Fruit fly (Drosophila melanogaster) whole organism, embryonic: Measurements from ENCODE around the gene fzy.

ENCODE experiments used
- CG10565 ChIP-seq: fragments of 200-800 bp; sonication (Bioruptor generic); optimal IDR thresholded peaks from 3 replicates; lab custom pipeline; 2016; ENCODE audit warnings: missing biosample characterization, mild to moderate bottlenecking, missing genetic modification characterization
- CG10959 ChIP-seq: fragments of 200-800 bp; sonication (Bioruptor generic); IDR thresholded peaks from 2 replicates; pipeline ENCODE4 v1.3.6; 2022; ENCODE audit warnings: missing biosample characterization, missing genetic modification characterization
- CG11504 ChIP-seq: fragments of 200-800 bp; sonication (Bioruptor generic); optimal IDR thresholded peaks from 3 replicates; lab custom pipeline; 2019; ENCODE audit warnings: missing biosample characterization, mild to moderate bottlenecking, missing genetic modification characterization, moderate library complexity
- CG12744 ChIP-seq: fragments of 200-800 bp; sonication (Bioruptor generic); optimal IDR thresholded peaks from 2 replicates; lab custom pipeline; 2016; ENCODE audit warnings: missing biosample characterization, missing genetic modification characterization
- CG14965 ChIP-seq: fragments of 200-800 bp; sonication (Bioruptor generic); optimal IDR thresholded peaks from 2 replicates; lab custom pipeline; 2016; ENCODE audit warnings: missing biosample characterization, missing genetic modification characterization, borderline replicate concordance
- CG1529 ChIP-seq: fragments of 200-800 bp; sonication (Bioruptor generic); optimal IDR thresholded peaks from 3 replicates; lab custom pipeline; 2018; ENCODE audit warnings: missing biosample characterization, missing genetic modification characterization
- CG15696 ChIP-seq: fragments of 200-800 bp; sonication (Bioruptor generic); optimal IDR thresholded peaks from 2 replicates; lab custom pipeline; 2019; ENCODE audit warnings: missing biosample characterization, mild to moderate bottlenecking, missing genetic modification characterization, moderate library complexity
- CG17829 ChIP-seq: fragments of 200-800 bp; optimal IDR thresholded peaks from 2 replicates; lab custom pipeline; 2019; ENCODE audit warnings: missing biosample characterization, mild to moderate bottlenecking, missing genetic modification characterization, moderate library complexity
- CG1792 ChIP-seq: fragments of 200-800 bp; sonication (Bioruptor generic); optimal IDR thresholded peaks from 2 replicates; lab custom pipeline; 2016; ENCODE audit warnings: missing biosample characterization, missing genetic modification characterization
- CG18764 ChIP-seq: fragments of 200-800 bp; sonication (Bioruptor generic); optimal IDR thresholded peaks from 3 replicates; lab custom pipeline; 2016; ENCODE audit warnings: missing biosample characterization, missing genetic modification characterization
- CG2202 ChIP-seq: fragments of 200-800 bp; sonication (Bioruptor generic); optimal IDR thresholded peaks from 2 replicates; lab custom pipeline; 2018; ENCODE audit warnings: missing biosample characterization, mild to moderate bottlenecking, missing genetic modification characterization
- CG30403 ChIP-seq: fragments of 200-800 bp; sonication (Bioruptor generic); optimal IDR thresholded peaks from 3 replicates; lab custom pipeline; 2016; ENCODE audit warnings: missing biosample characterization, missing genetic modification characterization
- CG3065 ChIP-seq: fragments of 200-800 bp; sonication (Bioruptor generic); optimal IDR thresholded peaks from 2 replicates; lab custom pipeline; 2016; ENCODE audit warnings: missing biosample characterization, missing genetic modification characterization
- CG3838 ChIP-seq: fragments of 200-800 bp; sonication (Bioruptor generic); optimal IDR thresholded peaks from 3 replicates; lab custom pipeline; 2016; ENCODE audit warnings: missing biosample characterization, missing genetic modification characterization
- CG4404 ChIP-seq: fragments of 200-800 bp; sonication (Bioruptor generic); IDR thresholded peaks from 2 replicates; pipeline ENCODE4 v1.3.6; 2022; ENCODE audit warnings: missing biosample characterization, missing genetic modification characterization
- CG8359 ChIP-seq: fragments of 200-800 bp; sonication (Bioruptor generic); optimal IDR thresholded peaks from 2 replicates; lab custom pipeline; 2017; ENCODE audit warnings: missing biosample characterization, mild to moderate bottlenecking, missing genetic modification characterization, borderline replicate concordance
- CG8765 ChIP-seq: fragments of 200-800 bp; sonication (Bioruptor generic); IDR thresholded peaks from 2 replicates; pipeline ENCODE4 v1.3.6; 2022; ENCODE audit warnings: missing biosample characterization, missing genetic modification characterization
- CkIIα-i1 ChIP-seq: fragments of 200-800 bp; sonication (Bioruptor generic); IDR thresholded peaks from 2 replicates; pipeline ENCODE4 v1.3.6; 2022; ENCODE audit warnings: missing biosample characterization, missing genetic modification characterization
- CoRest ChIP-seq: fragments of 200-800 bp; sonication (Bioruptor generic); optimal IDR thresholded peaks from 3 replicates; lab custom pipeline; 2018; ENCODE audit warnings: missing biosample characterization, mild to moderate bottlenecking, missing genetic modification characterization, moderate library complexity
- Dek ChIP-seq: fragments of 200-800 bp; sonication (Bioruptor generic); optimal IDR thresholded peaks from 3 replicates; lab custom pipeline; 2019; ENCODE audit warnings: missing biosample characterization, mild to moderate bottlenecking, missing genetic modification characterization, moderate library complexity
- Dref ChIP-seq: fragments of 200-800 bp; sonication (Bioruptor generic); IDR thresholded peaks from 2 replicates; pipeline ENCODE4 v1.3.6; 2022; ENCODE audit warnings: missing biosample characterization, missing genetic modification characterization
- Gsc ChIP-seq: fragments of 200-800 bp; sonication (Bioruptor generic); IDR thresholded peaks from 2 replicates; pipeline ENCODE4 v1.3.6; 2022; ENCODE audit warnings: missing biosample characterization, missing genetic modification characterization
- Hey ChIP-seq: fragments of 200-800 bp; sonication (Bioruptor generic); optimal IDR thresholded peaks from 3 replicates; lab custom pipeline; 2018; ENCODE audit warnings: missing biosample characterization, mild to moderate bottlenecking, missing genetic modification characterization
- MBD-R2 ChIP-seq: fragments of 200-800 bp; sonication (Bioruptor generic); IDR thresholded peaks from 2 replicates; pipeline ENCODE4 v1.3.6; 2022; ENCODE audit warnings: missing biosample characterization, missing genetic modification characterization
- Mes4 ChIP-seq: fragments of 200-800 bp; sonication (Bioruptor generic); optimal IDR thresholded peaks from 2 replicates; lab custom pipeline; 2016; ENCODE audit warnings: missing biosample characterization, missing genetic modification characterization
- NC2α ChIP-seq: fragments of 200-800 bp; sonication (Bioruptor generic); optimal IDR thresholded peaks from 2 replicates; lab custom pipeline; 2016; ENCODE audit warnings: missing biosample characterization, missing genetic modification characterization
- NfI ChIP-seq: fragments of 200-800 bp; sonication (Bioruptor generic); optimal IDR thresholded peaks from 3 replicates; lab custom pipeline; 2018; ENCODE audit warnings: missing biosample characterization, mild to moderate bottlenecking, missing genetic modification characterization, moderate library complexity
- Opbp ChIP-seq: fragments of 200-800 bp; sonication (Bioruptor generic); IDR thresholded peaks from 3 replicates; pipeline ENCODE4 v1.3.6; 2022; ENCODE audit warnings: missing biosample characterization, missing genetic modification characterization; ENCODE audit not compliant: partially characterized antibody
- Rx ChIP-seq: fragments of 200-800 bp; sonication (Bioruptor generic); IDR thresholded peaks from 2 replicates; pipeline ENCODE4 v1.3.6; 2022; ENCODE audit warnings: missing biosample characterization, missing genetic modification characterization
- Sry-δ ChIP-seq: fragments of 200-800 bp; sonication (Bioruptor generic); optimal IDR thresholded peaks from 2 replicates; lab custom pipeline; 2016; ENCODE audit warnings: missing biosample characterization, missing genetic modification characterization
- bab2 ChIP-seq: fragments of 200-800 bp; sonication (Bioruptor generic); optimal IDR thresholded peaks from 2 replicates; lab custom pipeline; 2016; ENCODE audit warnings: missing biosample characterization, missing genetic modification characterization
- cg ChIP-seq: fragments of 200-800 bp; sonication (Bioruptor generic); optimal IDR thresholded peaks from 3 replicates; lab custom pipeline; 2019; ENCODE audit warnings: missing biosample characterization, mild to moderate bottlenecking, missing genetic modification characterization, moderate library complexity
- chn ChIP-seq: fragments of 200-800 bp; sonication (Bioruptor generic); optimal IDR thresholded peaks from 2 replicates; lab custom pipeline; 2016; ENCODE audit warnings: missing biosample characterization, missing genetic modification characterization
- dan ChIP-seq: fragments of 200-800 bp; sonication (Bioruptor generic); IDR thresholded peaks from 2 replicates; pipeline ENCODE4 v1.3.6; 2022; ENCODE audit warnings: missing biosample characterization, missing genetic modification characterization
- eve ChIP-seq, 2 experiments: fragments of >200 bp; optimal IDR thresholded peaks; 2 replicates each; lab custom pipeline; 2017; ENCODE audit warnings: missing biosample characterization in 2 of 2, missing genetic modification characterization in 2 of 2
- gt ChIP-seq: fragments of 200-800 bp; sonication (Bioruptor generic); IDR thresholded peaks from 2 replicates; pipeline ENCODE4 v1.3.6; 2022; ENCODE audit warnings: missing biosample characterization, missing genetic modification characterization
- h ChIP-seq: fragments of >200 bp; optimal IDR thresholded peaks from 2 replicates; lab custom pipeline; 2017
- ind ChIP-seq: fragments of 200-800 bp; sonication (Bioruptor generic); optimal IDR thresholded peaks from 3 replicates; lab custom pipeline; 2016; ENCODE audit warnings: missing biosample characterization, missing genetic modification characterization
- kni ChIP-seq: fragments of 200-800 bp; sonication (Bioruptor generic); optimal IDR thresholded peaks from 3 replicates; lab custom pipeline; 2017; ENCODE audit warnings: mild to moderate bottlenecking, missing biosample characterization, missing genetic modification reagents, missing genetic modification characterization
- lilli ChIP-seq: fragments of 200-800 bp; sonication (Bioruptor generic); optimal IDR thresholded peaks from 3 replicates; lab custom pipeline; 2016; ENCODE audit warnings: missing biosample characterization, missing genetic modification characterization
- row ChIP-seq: fragments of 200-800 bp; sonication (Bioruptor generic); IDR thresholded peaks from 3 replicates; pipeline ENCODE4 v1.3.6; 2022; ENCODE audit warnings: missing biosample characterization, missing genetic modification characterization
- sens ChIP-seq: fragments of 200-800 bp; sonication (Bioruptor generic); peaks from one replicate; lab custom pipeline; 2016; ENCODE audit warnings: missing biosample characterization, missing genetic modification characterization
- sima ChIP-seq: fragments of 200-800 bp; sonication (Bioruptor generic); optimal IDR thresholded peaks from 2 replicates; lab custom pipeline; 2016; ENCODE audit warnings: missing biosample characterization, missing genetic modification characterization
- tll ChIP-seq, 2 experiments: fragments of 200-800 bp in 1 of 2; fragments of >200 bp in 1 of 2; sonication (Bioruptor generic) in 1 of 2; optimal IDR thresholded peaks; 2 replicates each; lab custom pipeline; 2017 to 2019; ENCODE audit warnings: missing biosample characterization in 2 of 2, missing genetic modification characterization in 2 of 2, mild to moderate bottlenecking in 1 of 2, moderate library complexity in 1 of 2
- tna ChIP-seq: fragments of 200-800 bp; sonication (Bioruptor generic); IDR thresholded peaks from 2 replicates; pipeline ENCODE4 v1.3.6; 2022; ENCODE audit warnings: missing biosample characterization, missing genetic modification characterization; ENCODE audit not compliant: partially characterized antibody
- trem ChIP-seq: fragments of 200-800 bp; optimal IDR thresholded peaks from 3 replicates; lab custom pipeline; 2019; ENCODE audit warnings: missing biosample characterization, mild to moderate bottlenecking, missing genetic modification characterization, moderate library complexity
- tup ChIP-seq: fragments of 200-800 bp; sonication (Bioruptor generic); optimal IDR thresholded peaks from 2 replicates; lab custom pipeline; 2016; ENCODE audit warnings: missing biosample characterization, mild to moderate bottlenecking, missing genetic modification characterization, moderate library complexity
- unc-4 ChIP-seq: fragments of 200-800 bp; sonication (Bioruptor generic); IDR thresholded peaks from 2 replicates; pipeline ENCODE4 v1.3.6; 2022; ENCODE audit warnings: missing biosample characterization, missing genetic modification characterization; ENCODE audit not compliant: partially characterized antibody
- vnd ChIP-seq: fragments of 200-800 bp; sonication (Bioruptor generic); IDR thresholded peaks from 3 replicates; pipeline ENCODE4 v1.3.6; 2022; ENCODE audit warnings: missing biosample characterization, missing genetic modification characterization; ENCODE audit not compliant: partially characterized antibody
- zfh1 ChIP-seq: fragments of 200-800 bp; sonication (Bioruptor generic); IDR thresholded peaks from 3 replicates; pipeline ENCODE4 v1.3.6; 2022; ENCODE audit warnings: missing biosample characterization, missing genetic modification characterization

fzy gene

dm6 chr2L:16299466-16300311 is 11.1 kb upstream of the fzy start, which contains the start of the genes heix and CG17328 (continued):
- peak; percentile 49 for TF ChIP-seq CG18764 (GFP tag; lab: Kevin White, UChicago)
- no peak for TF ChIP-seq Dref
- no peak for TF ChIP-seq CG2202 (tag; lab: Kevin White, UChicago)
- TF ChIP-seq CG10959 (GFP tag; lab: Robert Waterston, UW): no peak
- no peak for TF ChIP-seq h (lab: Kevin White, UChicago)
- no peak for TF ChIP-seq Mes4 (GFP tag; lab: Kevin White, UChicago)
- 0 out of 3 replicates have a peak, but pooled peaks have one; percentile 24 for TF ChIP-seq Opbp (GFP tag; lab: Robert Waterston, UW)
- TF ChIP-seq tup (GFP tag; lab: Kevin White, UChicago): peak; percentile 18
- peak in 1 of 2 experiments; percentile 50 for TF ChIP-seq tll (GFP tag; optimal IDR thresholded peaks at IDR 0.05; lab: Kevin White, UChicago)
- peak; percentile 39 for TF ChIP-seq Sry-δ
- no peak for TF ChIP-seq kni (GFP tag; lab: Kevin White, UChicago)
- no peak for TF ChIP-seq CG3838 (GFP tag; lab: Kevin White, UChicago)
- peak; percentile 54 for TF ChIP-seq CG4404
- peak; percentile 66 for TF ChIP-seq trem (tag; lab: Kevin White, UChicago)
- peak; percentile 71 for TF ChIP-seq CG17829 (tag; lab: Kevin White, UChicago)
- TF ChIP-seq Rx (GFP tag; lab: Robert Waterston, UW): peak; percentile 52
- no peak for TF ChIP-seq CG11504 (tag; lab: Kevin White, UChicago)
- no peak for TF ChIP-seq CkIIα-i1 (GFP tag; lab: Robert Waterston, UW)
- no peak for TF ChIP-seq tna (GFP tag; lab: Robert Waterston, UW)
- TF ChIP-seq sima (GFP tag; lab: Kevin White, UChicago): no peak
- no peak for TF ChIP-seq Hey (tag; lab: Kevin White, UChicago)
- TF ChIP-seq NC2α (GFP tag; lab: Kevin White, UChicago): peak; percentile 27
- peak; percentile 67 for TF ChIP-seq NfI
- TF ChIP-seq bab2 (GFP tag; lab: Kevin White, UChicago): peak; percentile 52
- peak; percentile 35 for TF ChIP-seq CG12744 (GFP tag; lab: Kevin White, UChicago)
- TF ChIP-seq CG3065 (GFP tag; lab: Kevin White, UChicago): peak; percentile 7
- no peak for TF ChIP-seq Gsc (GFP tag; lab: Robert Waterston, UW)
- peak; percentile 64; the same call in 1 of the 2 replicates for TF ChIP-seq CG8765 (GFP tag; lab: Robert Waterston, UW)
- no peak for TF ChIP-seq CG14965
- peak; percentile 89 for TF ChIP-seq row (GFP tag; lab: Robert Waterston, UW)
- TF ChIP-seq CG10565 (GFP tag; lab: Kevin White, UChicago): no peak
- peak; percentile 72 for TF ChIP-seq CG15696
- no peak for TF ChIP-seq gt (GFP tag; lab: Robert Waterston, UW)
- TF ChIP-seq sens (GFP tag; lab: Kevin White, UChicago): peak; percentile 94
- TF ChIP-seq unc-4 (GFP tag; lab: Robert Waterston, UW): no peak
- no peak for TF ChIP-seq cg
- no peak for TF ChIP-seq dan (GFP tag; lab: Robert Waterston, UW)
- TF ChIP-seq CoRest (tag; lab: Kevin White, UChicago): peak; percentile 85
- no peak for TF ChIP-seq eve (GFP tag; optimal IDR thresholded peaks at IDR 0.05; lab: Kevin White, UChicago)
- TF ChIP-seq Dek (tag; lab: Kevin White, UChicago): peak; percentile 76
- peak; percentile 60 for TF ChIP-seq chn (GFP tag; lab: Kevin White, UChicago)
- no peak for TF ChIP-seq vnd (GFP tag; lab: Robert Waterston, UW)
- TF ChIP-seq CG30403: peak; percentile 88
- TF ChIP-seq CG1529 (GFP tag; lab: Kevin White, UChicago): peak; percentile 100
- TF ChIP-seq ind (GFP tag; lab: Kevin White, UChicago): peak; percentile 79
- TF ChIP-seq zfh1 (GFP tag; lab: Robert Waterston, UW): peak; percentile 74
- TF ChIP-seq CG8359 (GFP tag; lab: Kevin White, UChicago): no peak
- peak; percentile 75; the same call in 1 of the 2 replicates for TF ChIP-seq MBD-R2
- TF ChIP-seq lilli: peak; percentile 84
- TF ChIP-seq CG1792 (GFP tag; lab: Kevin White, UChicago): peak; percentile 1
